Fruit fly (Drosophila melanogaster) whole organism, wandering third instar larva: Measurements from ENCODE around the gene Eip78C.

Source experiments
- Abd-B ChIP-seq: fragments of >200 bp; optimal IDR thresholded peaks from 2 replicates; lab custom pipeline; 2017; ENCODE audit warnings: missing biosample characterization, missing genetic modification characterization
- CG32264 ChIP-seq: fragments of 200-800 bp; sonication (Bioruptor generic); optimal IDR thresholded peaks from 2 replicates; lab custom pipeline; 2016; ENCODE audit warnings: missing biosample characterization, missing genetic modification characterization
- CrebA ChIP-seq: fragments of 200-800 bp; sonication (Bioruptor generic); optimal IDR thresholded peaks from 2 replicates; lab custom pipeline; 2016; ENCODE audit warnings: missing biosample characterization, mild to moderate bottlenecking, missing genetic modification characterization, borderline replicate concordance
- Dfd ChIP-seq: fragments of >200 bp; optimal IDR thresholded peaks from 2 replicates; lab custom pipeline; 2017; ENCODE audit warnings: missing biosample characterization, missing genetic modification characterization
- GATAd ChIP-seq: sonication (Bioruptor generic); optimal IDR thresholded peaks from 2 replicates; lab custom pipeline; 2016; ENCODE audit warnings: missing biosample characterization, missing genetic modification characterization
- HLH106 ChIP-seq: fragments of 200-800 bp; optimal IDR thresholded peaks from 3 replicates; lab custom pipeline; 2019; ENCODE audit warnings: missing biosample characterization, mild to moderate bottlenecking, missing genetic modification characterization, moderate library complexity
- Hnf4 ChIP-seq: fragments of 200-800 bp; sonication (Bioruptor generic); optimal IDR thresholded peaks from 2 replicates; lab custom pipeline; 2016; ENCODE audit warnings: missing biosample characterization, mild to moderate bottlenecking, missing genetic modification characterization
- Hr78 ChIP-seq: fragments of >200 bp; optimal IDR thresholded peaks from 2 replicates; lab custom pipeline; 2017; ENCODE audit warnings: missing biosample characterization, missing genetic modification characterization
- Hr83 ChIP-seq: fragments of 200-300 bp; sonication (Bioruptor generic); optimal IDR thresholded peaks from 2 replicates; lab custom pipeline; 2016; ENCODE audit warnings: missing biosample characterization, mild to moderate bottlenecking, missing genetic modification characterization, moderate library complexity; ENCODE audit not compliant: poor library complexity, severe bottlenecking
- Jra ChIP-seq: sonication (Bioruptor generic); optimal IDR thresholded peaks from 2 replicates; lab custom pipeline; 2016; ENCODE audit warnings: missing biosample characterization, missing genetic modification characterization
- Mio ChIP-seq: sonication (Bioruptor generic); optimal IDR thresholded peaks from 2 replicates; lab custom pipeline; 2016; ENCODE audit warnings: missing biosample characterization, missing genetic modification characterization
- Myc ChIP-seq: fragments of >200 bp; optimal IDR thresholded peaks from 2 replicates; lab custom pipeline; 2017
- OdsH ChIP-seq: fragments of 200-800 bp; sonication (Bioruptor generic); optimal IDR thresholded peaks from 2 replicates; lab custom pipeline; 2016; ENCODE audit warnings: missing biosample characterization, mild to moderate bottlenecking, missing genetic modification characterization
- Rel ChIP-seq, 2 experiments: fragments of 200-800 bp; sonication (Bioruptor generic) in 1 of 2; optimal IDR thresholded peaks; 2 replicates in 1 of 2; 3 replicates in 1 of 2; lab custom pipeline; 2016 to 2019; ENCODE audit warnings: mild to moderate bottlenecking in 2 of 2, missing biosample characterization in 2 of 2, missing genetic modification characterization in 2 of 2, moderate library complexity in 1 of 2
- Sp1 ChIP-seq: fragments of 200-800 bp; sonication (Bioruptor generic); optimal IDR thresholded peaks from 3 replicates; lab custom pipeline; 2019; ENCODE audit warnings: missing biosample characterization, mild to moderate bottlenecking, missing genetic modification characterization, moderate library complexity
- Vsx2 ChIP-seq: fragments of 200-300, 225-300 bp; sonication (Bioruptor generic); optimal IDR thresholded peaks from 2 replicates; lab custom pipeline; 2018; ENCODE audit warnings: missing biosample characterization, missing genetic modification characterization; ENCODE audit not compliant: partially characterized antibody
- br ChIP-seq: fragments of 200-800 bp; sonication (Bioruptor generic); optimal IDR thresholded peaks from 2 replicates; lab custom pipeline; 2016; ENCODE audit warnings: missing biosample characterization, missing genetic modification characterization
- brk ChIP-seq: fragments of 200-800 bp; sonication (Bioruptor generic); optimal IDR thresholded peaks from 2 replicates; lab custom pipeline; 2016; ENCODE audit warnings: missing biosample characterization, mild to moderate bottlenecking, missing genetic modification characterization
- dl ChIP-seq, 2 experiments: fragments of 175-275, 200-275 bp in 1 of 2; fragments of 200-275 bp in 1 of 2; sonication (Bioruptor generic); optimal IDR thresholded peaks; lab custom pipeline; 2018; ENCODE audit warnings: mild to moderate bottlenecking in 2 of 2, missing biosample characterization in 2 of 2, missing genetic modification characterization in 2 of 2, moderate library complexity in 2 of 2; ENCODE audit not compliant: partially characterized antibody in 2 of 2, insufficient read depth in 1 of 2
- dmrt93B ChIP-seq: fragments of 200-800 bp; sonication (Bioruptor generic); optimal IDR thresholded peaks from 2 replicates; lab custom pipeline; 2018; ENCODE audit warnings: missing biosample characterization, mild to moderate bottlenecking, missing genetic modification characterization
- dsf ChIP-seq: sonication (Bioruptor generic); optimal IDR thresholded peaks from 2 replicates; lab custom pipeline; 2016; ENCODE audit warnings: missing biosample characterization, missing genetic modification characterization, borderline replicate concordance
- ey ChIP-seq: fragments of 200-800 bp; sonication (Bioruptor generic); optimal IDR thresholded peaks from 2 replicates; lab custom pipeline; 2016; ENCODE audit warnings: missing biosample characterization, missing genetic modification characterization
- foxo ChIP-seq, 2 experiments: fragments of 200-800 bp; sonication (Bioruptor generic); optimal IDR thresholded peaks; 2 replicates in 1 of 2; 3 replicates in 1 of 2; lab custom pipeline; 2016 to 2017; ENCODE audit warnings: missing biosample characterization in 2 of 2, missing genetic modification characterization in 2 of 2
- fru ChIP-seq: fragments of 200-800 bp; sonication (Bioruptor generic); optimal IDR thresholded peaks from 3 replicates; lab custom pipeline; 2016; ENCODE audit warnings: missing biosample characterization, mild to moderate bottlenecking, missing genetic modification characterization
- h ChIP-seq: fragments of 200-800 bp; sonication (Bioruptor generic); optimal IDR thresholded peaks from 3 replicates; lab custom pipeline; 2016; ENCODE audit warnings: missing biosample characterization, mild to moderate bottlenecking, missing genetic modification characterization
- jim ChIP-seq: fragments of 175-275, 200-325 bp; sonication (Bioruptor generic); optimal IDR thresholded peaks from 2 replicates; lab custom pipeline; 2016; ENCODE audit warnings: missing biosample characterization, mild to moderate bottlenecking, missing genetic modification characterization
- lola ChIP-seq: fragments of >200 bp; optimal IDR thresholded peaks from 2 replicates; lab custom pipeline; 2017; ENCODE audit warnings: missing biosample characterization, missing genetic modification characterization
- pan ChIP-seq: fragments of >200 bp; optimal IDR thresholded peaks from 2 replicates; lab custom pipeline; 2017
- psq ChIP-seq: fragments of 200-800 bp; sonication (Bioruptor generic); optimal IDR thresholded peaks from 3 replicates; lab custom pipeline; 2017; ENCODE audit warnings: missing biosample characterization, mild to moderate bottlenecking, missing genetic modification characterization, moderate library complexity
- rgr ChIP-seq: fragments of 200-800 bp; sonication (Bioruptor generic); optimal IDR thresholded peaks from 3 replicates; lab custom pipeline; 2016; ENCODE audit warnings: missing biosample characterization, mild to moderate bottlenecking, missing genetic modification characterization
- sage ChIP-seq: fragments of 200-800 bp; sonication (Bioruptor generic); optimal IDR thresholded peaks from 2 replicates; lab custom pipeline; 2016; ENCODE audit warnings: missing biosample characterization, mild to moderate bottlenecking, missing genetic modification characterization
- sv ChIP-seq: fragments of 200-800 bp; sonication (Bioruptor generic); optimal IDR thresholded peaks from 3 replicates; lab custom pipeline; 2016; ENCODE audit warnings: missing biosample characterization, missing genetic modification characterization
- usp ChIP-seq: fragments of >200 bp; optimal IDR thresholded peaks from 2 replicates; lab custom pipeline; 2017; ENCODE audit warnings: missing biosample characterization, missing genetic modification characterization

Eip78C gene

DNA sequence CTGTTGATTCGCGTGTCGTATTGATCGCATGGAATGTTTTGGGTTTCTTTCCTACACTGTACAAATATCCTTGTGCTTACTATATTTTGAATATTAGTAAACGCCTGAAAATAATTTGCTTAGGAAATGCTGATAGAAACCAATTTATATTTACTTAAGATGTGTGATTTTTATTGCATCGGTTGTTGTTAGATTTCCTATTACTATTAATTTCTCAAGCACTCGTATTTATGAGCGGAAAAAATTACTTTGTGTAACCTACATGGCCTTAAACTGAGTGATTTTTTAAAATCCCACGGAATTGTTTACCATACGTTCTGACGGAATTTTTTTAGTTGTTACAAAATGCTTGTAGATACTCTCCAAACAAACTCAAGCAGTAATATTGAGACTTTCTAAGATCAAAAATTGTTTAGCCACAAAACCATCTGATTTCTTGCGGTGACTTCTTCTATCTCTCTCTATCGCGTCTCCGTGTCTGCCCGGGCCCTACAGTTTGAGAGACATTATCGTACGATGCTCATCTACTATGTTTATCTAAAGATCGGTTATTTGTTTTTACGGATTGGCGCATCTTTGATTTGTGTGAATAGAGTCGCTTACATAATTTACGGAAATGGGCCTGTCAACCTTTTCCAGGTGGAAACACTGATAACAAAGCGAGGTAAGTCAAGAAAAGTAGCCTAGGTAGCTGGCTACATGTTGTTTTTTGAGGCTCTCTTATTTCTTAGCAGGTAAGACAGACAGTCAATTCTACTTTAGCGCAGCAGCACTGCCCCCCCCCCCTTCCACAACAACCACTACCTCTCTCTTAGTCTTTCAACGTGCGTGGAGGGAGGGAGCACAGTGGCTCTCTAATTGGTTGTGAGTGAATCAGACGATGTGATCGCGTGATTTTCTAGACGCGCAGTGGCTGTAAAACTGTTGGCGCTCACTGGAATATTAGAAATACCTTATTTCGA, 50.2 kb downstream of the Eip78C start (continued):
- TF ChIP-seq brk = no peak
- peak; percentile 50 for TF ChIP-seq ey (GFP tag; lab: Kevin White, UChicago)
- TF ChIP-seq h (GFP tag; lab: Kevin White, UChicago) = peak; percentile 58

DNA sequence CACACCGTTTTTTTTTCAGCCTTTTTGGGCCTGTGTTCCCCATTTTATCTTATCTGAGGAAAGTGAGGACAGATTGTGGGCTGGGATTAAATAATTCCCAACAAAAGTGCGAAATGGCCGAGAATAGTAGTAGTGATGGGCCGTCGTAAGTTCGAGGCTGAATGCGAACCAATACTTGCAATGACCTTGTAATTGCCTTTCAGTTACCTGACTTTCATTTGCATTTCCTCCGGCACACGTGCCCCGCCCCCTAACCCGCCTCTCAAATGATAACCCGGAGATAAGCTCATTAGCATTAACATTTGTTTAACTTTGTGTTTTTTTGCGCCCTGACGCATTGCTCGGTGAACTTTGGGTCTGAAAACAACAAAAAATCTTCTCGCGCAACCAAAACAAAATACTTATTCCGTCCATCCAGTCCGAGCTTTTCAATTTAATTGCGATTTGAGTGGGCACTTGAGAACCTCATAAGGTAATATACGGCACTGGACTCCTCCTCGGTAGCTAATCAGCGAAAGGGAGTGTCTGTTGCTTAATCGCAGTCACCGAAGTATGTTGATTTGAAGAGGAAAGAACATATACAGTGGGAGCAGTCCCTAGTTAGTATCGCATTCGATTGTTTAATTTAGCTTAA, 51.6 kb downstream of the Eip78C start:
- TF ChIP-seq br (no peak), Hr83 (GFP tag; lab: Kevin White, UChicago) (no peak), h (GFP tag; lab: Kevin White, UChicago) (peak; percentile 15), Hnf4 (GFP tag; lab: Kevin White, UChicago) (no peak), lola (no peak), HLH106 (tag; lab: Kevin White, UChicago) (no peak), Rel (GFP tag; optimal IDR thresholded peaks at IDR 0.05; lab: Kevin White, UChicago) (no peak), Rel (tag; optimal IDR thresholded peaks at IDR 0.05; lab: Kevin White, UChicago) (peak; percentile 15), Vsx2 (peak; percentile 39), Myc (no peak), Jra (GFP tag; lab: Kevin White, UChicago) (no peak), GATAd (GFP tag; lab: Kevin White, UChicago) (no peak), rgr (GFP tag; lab: Kevin White, UChicago) (no peak), dsf (GFP tag; lab: Kevin White, UChicago) (no peak), ey (GFP tag; lab: Kevin White, UChicago) (no peak)

DNA sequence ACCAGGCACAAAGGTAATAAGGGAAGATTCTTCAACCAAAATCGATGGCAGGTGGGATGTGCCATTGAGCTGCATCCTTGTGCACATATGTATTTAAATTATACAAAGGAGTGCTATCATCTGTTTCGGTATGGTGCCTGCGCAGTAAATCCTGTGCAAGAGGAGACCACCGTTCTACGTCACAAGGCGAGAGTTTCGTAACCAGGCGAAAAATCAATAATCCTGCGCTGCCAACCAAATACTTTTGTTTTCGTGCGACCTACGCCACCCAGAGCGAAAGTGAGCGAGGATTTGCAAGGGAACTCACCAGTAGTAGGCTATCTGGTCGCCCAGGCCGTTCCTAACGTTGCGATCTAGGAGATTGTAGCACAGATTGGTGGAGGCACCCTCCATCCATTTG, 52.8 kb downstream of the Eip78C start:
- TF ChIP-seq Abd-B (GFP tag; lab: Kevin White, UChicago) (no peak), CG32264 (GFP tag; lab: Kevin White, UChicago) (no peak), Hr78 (GFP tag; lab: Kevin White, UChicago) (no peak), sage (GFP tag; lab: Kevin White, UChicago) (no peak), brk (no peak), Jra (GFP tag; lab: Kevin White, UChicago) (no peak), dsf (GFP tag; lab: Kevin White, UChicago) (no peak), Hnf4 (GFP tag; lab: Kevin White, UChicago) (no peak), CrebA (GFP tag; lab: Kevin White, UChicago) (no peak), sv (GFP tag; lab: Kevin White, UChicago) (no peak), Vsx2 (no peak), jim (GFP tag; lab: Kevin White, UChicago) (no peak), lola (no peak), dl (GFP tag; optimal IDR thresholded peaks at IDR 0.05; lab: Kevin White, UChicago; ENCODE audit: insufficient read depth in 1 of 2, partially characterized antibody in 2 of 2) (no peak), rgr (GFP tag; lab: Kevin White, UChicago) (no peak), Sp1 (no peak), Dfd (no peak)
- TF ChIP-seq, all 38 proteins: peak for 0

DNA sequence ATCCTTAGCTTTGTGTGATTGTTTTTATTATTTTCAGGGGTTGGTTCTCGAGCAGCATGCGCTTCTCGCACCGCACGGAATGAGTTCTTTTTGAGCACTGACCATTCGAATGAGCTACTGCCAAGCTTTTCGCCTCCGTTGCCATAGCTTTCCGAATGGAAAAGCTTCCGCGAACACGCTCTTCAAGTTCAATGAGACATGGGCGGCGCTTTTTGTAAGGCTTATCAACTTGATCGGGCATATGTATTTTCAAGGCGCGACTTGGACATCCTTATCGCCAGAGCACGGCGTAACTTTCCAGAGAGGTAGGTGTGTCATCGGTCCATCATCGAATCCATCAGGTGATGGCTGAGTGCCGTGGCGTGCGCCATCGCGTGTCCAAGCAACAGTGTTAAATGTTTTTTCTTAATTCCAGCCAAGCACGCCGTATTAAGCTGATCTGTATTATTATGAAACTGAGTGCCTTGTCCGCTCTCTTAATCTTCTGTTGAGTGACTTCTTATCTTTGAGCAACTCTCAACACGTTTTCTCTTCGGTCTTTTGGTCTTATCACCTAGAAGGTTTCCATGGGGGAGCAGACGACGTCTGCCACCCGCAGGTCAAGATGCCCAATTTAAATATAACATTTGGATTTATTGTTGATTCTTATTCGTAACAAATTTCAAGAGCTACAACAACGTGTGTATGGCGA, 53.6 kb downstream of the Eip78C start, which contains the start of gene AcCoAS:
Gene AcCoAS (minus strand): TSS at position 368 of the 691 bp plus-strand sequence.
- TF ChIP-seq ey (GFP tag; lab: Kevin White, UChicago) (peak; percentile 62), Vsx2 (no peak), dsf (GFP tag; lab: Kevin White, UChicago) (no peak), foxo (GFP tag; optimal IDR thresholded peaks at IDR 0.05; lab: Kevin White, UChicago) (peak; percentile 8 to 74), HLH106 (tag; lab: Kevin White, UChicago) (peak; percentile 31), CG32264 (GFP tag; lab: Kevin White, UChicago) (peak; percentile 4), Sp1 (peak; percentile 55), dmrt93B (GFP tag; lab: Kevin White, UChicago) (no peak), br (peak; percentile 68), rgr (GFP tag; lab: Kevin White, UChicago) (peak; percentile 67), usp (GFP tag; lab: Kevin White, UChicago) (no peak), pan (lab: Kevin White, UChicago) (no peak), Mio (GFP tag; lab: Kevin White, UChicago) (peak; percentile 21), Hr83 (GFP tag; lab: Kevin White, UChicago) (peak; percentile 67), Hnf4 (GFP tag; lab: Kevin White, UChicago) (peak; percentile 15), brk (peak; percentile 29), Rel (GFP tag; optimal IDR thresholded peaks at IDR 0.05; lab: Kevin White, UChicago) (no peak), Rel (tag; optimal IDR thresholded peaks at IDR 0.05; lab: Kevin White, UChicago) (peak; percentile 33), fru (GFP tag; lab: Kevin White, UChicago) (peak; percentile 63), psq (GFP tag; lab: Kevin White, UChicago) (peak; percentile 29), Jra (GFP tag; lab: Kevin White, UChicago) (peak; percentile 47), OdsH (GFP tag; lab: Kevin White, UChicago) (peak; percentile 65), h (GFP tag; lab: Kevin White, UChicago) (peak; percentile 87), sv (GFP tag; lab: Kevin White, UChicago) (peak; percentile 4), lola (no peak)
